Fruit fly (Drosophila melanogaster): ENCODE results near the gene ND-B22.

The ND-B22 gene

dm6 chr2L:13414525-13415481 is 43.9 kb upstream of the ND-B22 start, which contains the start of the genes CG16956, CG42784 and CG43850 (continued):
- TF ChIP-seq bowl (GFP tag; IDR thresholded peaks at IDR 0.05) (peak; percentile 42; the same call in 1 of the 2 replicates), jing (GFP tag; optimal IDR thresholded peaks at IDR 0.05) (no peak), disco-r (GFP tag; optimal IDR thresholded peaks at IDR 0.05) (peak; percentile 5), Mad (GFP tag; optimal IDR thresholded peaks at IDR 0.05) (peak; percentile 35), CG4617 (GFP tag; optimal IDR thresholded peaks at IDR 0.05; ENCODE audit: borderline replicate concordance) (no peak), CG10543 (GFP tag; optimal IDR thresholded peaks at IDR 0.05) (peak; percentile 83), gce (GFP tag; IDR thresholded peaks at IDR 0.05) (0 out of 3 replicates have a peak, but pooled peaks have one; percentile 52), fd3F (GFP tag; optimal IDR thresholded peaks at IDR 0.05) (peak; percentile 59), Ssrp (tag; optimal IDR thresholded peaks at IDR 0.05) (no peak), dimm (GFP tag; IDR thresholded peaks at IDR 0.05) (no peak), CG17568 (GFP tag; optimal IDR thresholded peaks at IDR 0.05) (peak; percentile 87), CG9437 (GFP tag; optimal IDR thresholded peaks at IDR 0.05) (peak; percentile 30), CG10274 (GFP tag; optimal IDR thresholded peaks at IDR 0.05) (peak; percentile 23), CrebB (tag; optimal IDR thresholded peaks at IDR 0.05) (peak; percentile 85), CG15514 (GFP tag; optimal IDR thresholded peaks at IDR 0.05) (peak; percentile 87), pzg (GFP tag; optimal IDR thresholded peaks at IDR 0.05) (peak; percentile 19), z (GFP tag; IDR thresholded peaks at IDR 0.05) (no peak), Nf-YB (GFP tag; optimal IDR thresholded peaks at IDR 0.05) (peak; percentile 18), luna (GFP tag; optimal IDR thresholded peaks at IDR 0.05) (no peak), CG6683 (GFP tag; optimal IDR thresholded peaks at IDR 0.05) (peak; percentile 63), her (GFP tag; optimal IDR thresholded peaks at IDR 0.05) (peak; percentile 42), Hmr (GFP tag; optimal IDR thresholded peaks at IDR 0.05) (peak; percentile 94), B-H2 (GFP tag; optimal IDR thresholded peaks at IDR 0.05) (peak; percentile 85), eyg (GFP tag; optimal IDR thresholded peaks at IDR 0.05) (no peak), CG5180 (GFP tag; optimal IDR thresholded peaks at IDR 0.05) (peak; percentile 51), caup (GFP tag; optimal IDR thresholded peaks at IDR 0.05; ENCODE audit: severe bottlenecking) (peak; percentile 89), Atf6 (GFP tag; IDR thresholded peaks at IDR 0.05) (peak; percentile 64), CG4854 (GFP tag; optimal IDR thresholded peaks at IDR 0.05) (no peak), CTCF (GFP tag; optimal IDR thresholded peaks at IDR 0.05) (peak; percentile 7), CG15269 (tag; optimal IDR thresholded peaks at IDR 0.05) (peak; percentile 66), gro (GFP tag; optimal IDR thresholded peaks at IDR 0.05) (peak; percentile 5), CG18262 (tag; optimal IDR thresholded peaks at IDR 0.05) (no peak), CG12071 (GFP tag; optimal IDR thresholded peaks at IDR 0.05) (peak; percentile 89), CG31441 (GFP tag; IDR thresholded peaks at IDR 0.05) (peak; percentile 54; the same call in 1 of the 2 replicates), crol (GFP tag; IDR thresholded peaks at IDR 0.05) (peak; percentile 25; the same call in 1 of the 2 replicates), CG13287 (GFP tag; IDR thresholded peaks at IDR 0.05; ENCODE audit: partially characterized antibody) (peak; percentile 23), Oli (tag; optimal IDR thresholded peaks at IDR 0.05) (peak; percentile 6), NC2β (GFP tag; optimal IDR thresholded peaks at IDR 0.05) (no peak)

DNA sequence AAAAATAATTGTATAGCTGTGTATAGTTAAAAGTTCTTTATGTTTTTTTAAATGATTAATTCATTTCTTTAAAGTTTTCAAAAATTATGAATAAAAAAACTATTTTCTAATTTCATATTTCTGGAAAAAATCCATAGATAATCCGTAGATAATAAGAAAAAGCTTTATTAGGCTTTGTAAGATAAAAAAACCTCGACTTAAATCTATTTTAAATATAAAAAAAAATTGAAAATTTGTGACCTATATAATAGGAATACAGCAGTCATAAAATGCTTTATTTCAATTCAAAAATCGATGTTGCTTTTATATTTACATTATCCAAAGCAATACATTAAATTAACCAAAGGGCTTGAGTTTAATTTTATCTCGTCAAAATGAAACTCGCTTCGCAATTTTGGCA is 41.3 kb upstream of the ND-B22 start, which contains the start of gene Flad2:
Flad2 (plus strand) TSS at position 301 of the 400 bp plus-strand sequence.
- no peak for TF ChIP-seq H2.0 (GFP tag; IDR thresholded peaks at IDR 0.05)
- TF ChIP-seq klu (GFP tag; IDR thresholded peaks at IDR 0.05) = no peak
- no peak for TF ChIP-seq p53 (GFP tag; optimal IDR thresholded peaks at IDR 0.05)
- TF ChIP-seq HLH4C (GFP tag; IDR thresholded peaks at IDR 0.05; ENCODE audit: partially characterized antibody) = no peak
- TF ChIP-seq lbe (GFP tag; optimal IDR thresholded peaks at IDR 0.05) = no peak

Data from whole organism, embryonic.